Worm (Caenorhabditis elegans): Measurements from ENCODE around the gene ZK6.8.

- TF ChIP-seq him-1 (tag; optimal IDR thresholded peaks at IDR 0.05) (no peak), dao-5 (tag; optimal IDR thresholded peaks at IDR 0.05) (no peak), W03F9.2 (tag; optimal IDR thresholded peaks at IDR 0.05) (no peak)
These were observed 6.7 kb downstream of the ZK6.8 start, which contains the start of gene ZK6.6 for ce11 chrV:388397-388796.

Data from whole organism, L4/young adult.